Worm (Caenorhabditis elegans) whole organism, L1 larva: ENCODE results near the gene Y48C3A.20.

ENCODE experiments used
- C16A3.4 ChIP-seq: fragments of 150-350 bp; optimal IDR thresholded peaks from 2 replicates; lab custom pipeline; 2014; ENCODE audit warnings: missing biosample characterization, missing genetic modification characterization
- Y116A8C.19 ChIP-seq: sonication (generic microtip); optimal IDR thresholded peaks from 2 replicates; lab custom pipeline; 2016; ENCODE audit warnings: missing compliant biosample characterization, missing genetic modification characterization, borderline replicate concordance
- alr-1 ChIP-seq: fragments of 200-800 bp; sonication (Bioruptor generic); optimal IDR thresholded peaks from 2 replicates; lab custom pipeline; 2018; ENCODE audit warnings: borderline replicate concordance, mild to moderate bottlenecking, missing genetic modification characterization, missing compliant biosample characterization
- ceh-8 ChIP-seq: fragments of 200-800 bp; sonication (Bioruptor generic); optimal IDR thresholded peaks from 2 replicates; lab custom pipeline; 2018; ENCODE audit warnings: mild to moderate bottlenecking, missing genetic modification characterization, moderate library complexity, missing compliant biosample characterization
- ceh-82 ChIP-seq, 3 experiments: fragments of 150-350 bp in 1 of 3; sonication (generic microtip) in 2 of 3; optimal IDR thresholded peaks; 2 replicates each; lab custom pipeline; 2014 to 2017; ENCODE audit warnings: missing biosample characterization in 3 of 3, missing genetic modification characterization in 3 of 3
- ceh-90 ChIP-seq: sonication (generic microtip); optimal IDR thresholded peaks from 2 replicates; lab custom pipeline; 2016; ENCODE audit warnings: missing genetic modification characterization, missing compliant biosample characterization
- dsc-1 ChIP-seq: sonication (generic microtip); optimal IDR thresholded peaks from 2 replicates; lab custom pipeline; 2016; ENCODE audit warnings: mild to moderate bottlenecking, missing genetic modification characterization, missing compliant biosample characterization
- efl-1 ChIP-seq, 4 experiments: fragments of 150-350 bp; optimal IDR thresholded peaks in 3 of 4; peaks in 1 of 4; 1 replicate in 1 of 4; 2 replicates in 3 of 4; lab custom pipeline; 2014; ENCODE audit warnings: missing biosample characterization in 2 of 4, missing genetic modification characterization in 2 of 4, missing genetic modification reagents in 2 of 4
- egl-13 ChIP-seq: sonication (generic microtip); optimal IDR thresholded peaks from 2 replicates; lab custom pipeline; 2016; ENCODE audit warnings: missing genotype, missing genetic modification reagents, missing genetic modification characterization, missing compliant biosample characterization
- fkh-8 ChIP-seq: sonication (generic microtip); optimal IDR thresholded peaks from 2 replicates; lab custom pipeline; 2016; ENCODE audit warnings: mild to moderate bottlenecking, missing genetic modification characterization, missing compliant biosample characterization
- grh-1 ChIP-seq: fragments of 200-800 bp; sonication (Bioruptor generic); IDR thresholded peaks from 2 replicates; pipeline ENCODE4 v1.3.6; 2022; ENCODE audit warnings: missing genetic modification reagents, missing genetic modification characterization, missing compliant biosample characterization
- hpl-2 ChIP-seq: fragments of 150-350 bp; optimal IDR thresholded peaks from 2 replicates; lab custom pipeline; 2014; ENCODE audit warnings: missing biosample characterization, missing genetic modification reagents, missing genetic modification characterization
- irx-1 ChIP-seq: sonication (generic microtip); optimal IDR thresholded peaks from 2 replicates; lab custom pipeline; 2016; ENCODE audit warnings: missing genetic modification characterization, missing compliant biosample characterization
- jun-1 ChIP-seq: fragments of 150-350 bp; optimal IDR thresholded peaks from 2 replicates; lab custom pipeline; 2014; ENCODE audit warnings: missing biosample characterization, missing genetic modification reagents, missing genetic modification characterization
- lin-13 ChIP-seq: fragments of 150-350 bp; optimal IDR thresholded peaks from 2 replicates; lab custom pipeline; 2014; ENCODE audit warnings: missing biosample characterization, missing genetic modification reagents, missing genetic modification characterization
- lin-14 ChIP-seq: fragments of 200-800 bp; sonication (Bioruptor generic); optimal IDR thresholded peaks from 2 replicates; lab custom pipeline; 2018; ENCODE audit warnings: mild to moderate bottlenecking, missing genetic modification characterization, moderate library complexity, missing compliant biosample characterization
- lsy-2 ChIP-seq, 2 experiments: fragments of 150-350 bp; optimal IDR thresholded peaks; 2 replicates each; lab custom pipeline; 2014; ENCODE audit warnings: missing biosample characterization in 2 of 2, missing genetic modification characterization in 2 of 2
- mab-9 ChIP-seq: fragments of 200-800 bp; sonication (Bioruptor generic); IDR thresholded peaks from 2 replicates; pipeline ENCODE4 v1.3.6; 2022; ENCODE audit warnings: missing genetic modification reagents, missing genetic modification characterization, missing compliant biosample characterization
- mep-1 ChIP-seq: fragments of 150-350 bp; optimal IDR thresholded peaks from 2 replicates; lab custom pipeline; 2014; ENCODE audit warnings: missing biosample characterization, missing genetic modification characterization
- nhr-11 ChIP-seq: fragments of 150-350 bp; optimal IDR thresholded peaks from 2 replicates; lab custom pipeline; 2014; ENCODE audit warnings: missing biosample characterization, missing genetic modification characterization
- nhr-19 ChIP-seq: fragments of 200-800 bp; sonication (Bioruptor generic); conservative IDR thresholded peaks from 2 replicates; pipeline ENCODE4 v1.3.6; 2022; ENCODE audit warnings: missing genetic modification characterization, missing compliant biosample characterization
- nhr-237 ChIP-seq: fragments of 150-350 bp; optimal IDR thresholded peaks from 2 replicates; lab custom pipeline; 2014; ENCODE audit warnings: missing biosample characterization, missing genetic modification characterization
- nhr-47 ChIP-seq: sonication (generic microtip); optimal IDR thresholded peaks from 2 replicates; lab custom pipeline; 2016; ENCODE audit warnings: mild to moderate bottlenecking, missing genetic modification characterization, moderate library complexity, missing compliant biosample characterization
- nhr-84 ChIP-seq: sonication (generic microtip); optimal IDR thresholded peaks from 2 replicates; lab custom pipeline; 2017; ENCODE audit warnings: missing biosample characterization, missing genetic modification characterization
- nhr-85 ChIP-seq: sonication (generic microtip); peaks from one replicate; lab custom pipeline; 2016; ENCODE audit warnings: missing genetic modification characterization, inconsistent platforms, missing compliant biosample characterization
- nhr-90 ChIP-seq: sonication (generic microtip); optimal IDR thresholded peaks from 2 replicates; lab custom pipeline; 2016; ENCODE audit warnings: mild to moderate bottlenecking, missing genetic modification characterization, missing compliant biosample characterization; ENCODE audit not compliant: poor library complexity
- skn-1 ChIP-seq: fragments of 150-350 bp; optimal IDR thresholded peaks from 2 replicates; lab custom pipeline; 2014; ENCODE audit warnings: missing biosample characterization, missing genetic modification characterization
- snpc-4 ChIP-seq: fragments of 150-350 bp; optimal IDR thresholded peaks from 2 replicates; lab custom pipeline; 2014; ENCODE audit warnings: missing biosample characterization, missing genetic modification characterization
- snu-23 ChIP-seq: sonication (generic microtip); optimal IDR thresholded peaks from 2 replicates; lab custom pipeline; 2016; ENCODE audit warnings: missing genetic modification characterization, missing compliant biosample characterization
- sox-4 ChIP-seq: sonication (generic microtip); optimal IDR thresholded peaks from 2 replicates; lab custom pipeline; 2016; ENCODE audit warnings: missing genetic modification characterization, missing compliant biosample characterization
- sup-37 ChIP-seq: fragments of 200-800 bp; sonication (Bioruptor generic); optimal IDR thresholded peaks from 2 replicates; lab custom pipeline; 2018; ENCODE audit warnings: mild to moderate bottlenecking, missing genetic modification characterization, missing compliant biosample characterization
- swsn-7 ChIP-seq: sonication (generic microtip); optimal IDR thresholded peaks from 2 replicates; lab custom pipeline; 2016; ENCODE audit warnings: missing genetic modification characterization, missing compliant biosample characterization
- vab-15 ChIP-seq: sonication (generic microtip); optimal IDR thresholded peaks from 2 replicates; lab custom pipeline; 2017; ENCODE audit warnings: missing genotype, mild to moderate bottlenecking, missing genetic modification characterization, missing compliant biosample characterization
- zag-1 ChIP-seq: fragments of 150-350 bp; optimal IDR thresholded peaks from 2 replicates; lab custom pipeline; 2014; ENCODE audit warnings: missing biosample characterization, missing genetic modification characterization
- zip-4 ChIP-seq: fragments of 200-800 bp; sonication (Bioruptor generic); optimal IDR thresholded peaks from 2 replicates; lab custom pipeline; 2018; ENCODE audit warnings: mild to moderate bottlenecking, missing genetic modification characterization, moderate library complexity, missing compliant biosample characterization
- ztf-11 ChIP-seq, 2 experiments: sonication (generic microtip); optimal IDR thresholded peaks; 2 replicates each; lab custom pipeline; 2016 to 2017; ENCODE audit warnings: missing genetic modification characterization in 2 of 2, missing biosample characterization in 1 of 2, missing compliant biosample characterization in 1 of 2
- ztf-4 ChIP-seq: fragments of 150-350 bp; optimal IDR thresholded peaks from 2 replicates; lab custom pipeline; 2014; ENCODE audit warnings: missing biosample characterization, missing genetic modification characterization

Gene Y48C3A.20

ce11 chrII:13320811-13321210 is 48.6 kb upstream of the Y48C3A.20 start, which contains the start of gene mac-1:
TSS of gene mac-1 (minus strand) at chrII:13320911.
- TF ChIP-seq zag-1 (tag; lab: Kevin White, UChicago) (no peak), nhr-85 (tag; lab: Kevin White, UChicago) (peak; percentile 22), zip-4 (GFP tag; lab: Kevin White, UChicago) (no peak)

DNA sequence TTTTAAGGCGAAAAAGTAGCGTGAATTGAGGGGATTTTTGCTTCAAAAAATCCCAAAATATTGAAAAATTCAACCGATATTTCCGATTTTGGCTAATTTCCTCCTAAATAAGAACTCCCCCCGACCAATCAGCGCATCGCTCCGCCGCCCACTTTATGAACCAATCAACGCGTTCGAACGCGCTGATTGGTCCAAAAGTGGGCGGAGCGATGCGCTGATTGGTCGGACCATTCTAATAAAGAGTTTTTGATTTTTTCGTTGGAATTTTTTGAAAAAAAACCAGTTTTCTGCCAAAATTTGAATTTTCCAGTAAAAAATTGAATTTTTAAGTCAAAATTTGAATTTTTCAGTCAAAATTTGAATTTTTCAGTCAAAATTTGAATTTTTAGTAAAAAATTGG is 48.2 kb upstream of the Y48C3A.20 start:
- TF ChIP-seq ceh-82 (tag; optimal IDR thresholded peaks at IDR 0.05; lab: Kevin White, UChicago), result no peak
- TF ChIP-seq mep-1, result no peak
- TF ChIP-seq grh-1, result 0 out of 2 replicates have a peak, but pooled peaks have one; percentile 6
- no peak for TF ChIP-seq nhr-19 (GFP tag; lab: Robert Waterston, UW)
- TF ChIP-seq nhr-237, result no peak
- no peak for TF ChIP-seq lin-13 (GFP tag; lab: Kevin White, UChicago)
- TF ChIP-seq ztf-4 (tag; lab: Kevin White, UChicago), result no peak
- TF ChIP-seq snpc-4 (tag; lab: Kevin White, UChicago), result no peak

DNA sequence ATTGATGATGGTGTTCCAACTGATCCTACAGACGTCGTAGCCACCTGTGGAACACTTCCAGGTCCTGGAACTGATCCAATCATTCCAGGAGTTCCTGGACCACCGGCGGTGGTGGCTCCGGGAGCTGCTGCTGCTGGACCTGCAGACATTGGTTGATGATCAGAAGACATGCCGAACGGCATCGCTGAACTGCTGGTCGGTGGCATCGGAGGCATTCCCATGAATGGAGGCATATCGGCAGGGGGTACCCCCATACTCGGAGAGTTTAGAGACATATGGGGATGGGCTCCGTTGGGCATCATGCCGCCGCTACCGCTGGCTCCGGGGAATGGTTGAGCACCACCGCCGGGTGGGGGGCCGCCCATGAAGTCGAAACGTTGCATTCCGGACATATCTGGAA is 44.1 kb upstream of the Y48C3A.20 start:
- no peak for TF ChIP-seq swsn-7
- TF ChIP-seq ceh-8, result peak; percentile 28

- TF ChIP-seq sup-37, result no peak
- no peak for TF ChIP-seq C16A3.4 (tag; lab: Kevin White, UChicago)
- TF ChIP-seq ztf-11 (tag; optimal IDR thresholded peaks at IDR 0.05; lab: Kevin White, UChicago), result no peak
- no peak for TF ChIP-seq mep-1
- TF ChIP-seq skn-1, result no peak
- no peak for TF ChIP-seq zag-1 (tag; lab: Kevin White, UChicago)
- TF ChIP-seq ceh-90 (tag; lab: Kevin White, UChicago), result no peak
- no peak for TF ChIP-seq efl-1 (optimal IDR thresholded peaks at IDR 0.05; lab: Kevin White, UChicago)
- no peak for TF ChIP-seq efl-1 (GFP tag; optimal IDR thresholded peaks at IDR 0.05 in 1 of 2; lab: Kevin White, UChicago)
- no peak for TF ChIP-seq sox-4
- TF ChIP-seq nhr-11 (tag; lab: Kevin White, UChicago), result no peak
- no peak for TF ChIP-seq snu-23
Observed at ce11 chrII:13326478-13326877, 42.9 kb upstream of the Y48C3A.20 start.

- no peak for TF ChIP-seq ztf-11 (tag; optimal IDR thresholded peaks at IDR 0.05; lab: Kevin White, UChicago)
- no peak for TF ChIP-seq vab-15
- TF ChIP-seq skn-1, result no peak
- TF ChIP-seq lin-14, result no peak
- TF ChIP-seq zag-1 (tag; lab: Kevin White, UChicago), result no peak
Observed at ce11 chrII:13330359-13330758, 39.0 kb upstream of the Y48C3A.20 start, which contains the start of gene sam-10. TSS of gene sam-10 (minus strand) at chrII:13330525.

DNA sequence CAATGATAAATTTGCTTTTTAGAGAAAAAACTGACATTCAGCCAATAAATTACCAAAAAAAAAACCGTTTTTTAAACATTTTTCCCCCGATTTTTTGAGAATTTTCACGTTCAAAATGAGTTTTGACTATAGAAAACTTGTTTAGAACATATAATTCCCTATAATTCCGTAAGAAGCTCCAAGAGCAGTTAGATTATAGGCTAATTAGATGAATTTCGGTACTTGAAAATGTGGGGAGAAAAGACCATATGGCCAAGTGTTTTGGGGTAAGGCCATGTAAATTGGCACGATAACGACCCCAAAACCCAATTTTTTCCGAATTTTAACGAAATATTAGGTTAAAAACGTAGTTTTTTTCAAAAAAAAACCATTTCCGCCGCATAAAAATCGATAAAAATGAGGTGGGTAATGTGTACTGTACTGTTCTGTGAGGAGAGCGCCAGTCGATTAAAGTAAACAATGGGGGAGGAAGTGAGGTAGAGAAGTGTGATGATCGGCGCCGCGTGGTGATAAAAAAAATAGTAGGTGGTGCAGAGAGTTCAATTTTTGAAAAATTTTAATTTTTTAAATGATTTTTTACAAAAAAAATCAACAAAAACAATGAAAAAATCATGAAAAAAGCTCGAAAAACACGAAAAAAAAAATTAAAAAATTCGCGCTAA is 36.2 kb upstream of the Y48C3A.20 start:
- TF ChIP-seq irx-1 (tag; lab: Kevin White, UChicago), result no peak
- no peak for TF ChIP-seq zip-4 (GFP tag; lab: Kevin White, UChicago)
- no peak for TF ChIP-seq swsn-7
- TF ChIP-seq nhr-85 (tag; lab: Kevin White, UChicago), result no peak
- TF ChIP-seq nhr-90 (tag; lab: Kevin White, UChicago), result no peak
- TF ChIP-seq efl-1 (optimal IDR thresholded peaks at IDR 0.05; lab: Kevin White, UChicago), result no peak
- TF ChIP-seq efl-1 (GFP tag; optimal IDR thresholded peaks at IDR 0.05 in 1 of 2; lab: Kevin White, UChicago), result no peak
- no peak for TF ChIP-seq Y116A8C.19 (tag; lab: Kevin White, UChicago)
- TF ChIP-seq skn-1, result peak; percentile 18

ce11 chrII:13334966-13335698 is 34.3 kb upstream of the Y48C3A.20 start:
- TF ChIP-seq fkh-8 (tag; lab: Kevin White, UChicago) (peak; percentile 95), hpl-2 (GFP tag; lab: Kevin White, UChicago) (no peak), dsc-1 (tag; lab: Kevin White, UChicago) (peak; percentile 78), C16A3.4 (tag; lab: Kevin White, UChicago) (peak; percentile 30), nhr-84 (no peak), mab-9 (GFP tag; lab: Robert Waterston, UW) (peak; percentile 22; the same call in 1 of the 2 replicates), jun-1 (tag; lab: Kevin White, UChicago) (peak; percentile 73), snpc-4 (tag; lab: Kevin White, UChicago) (peak; percentile 54), ceh-8 (peak; percentile 70), grh-1 (peak; percentile 60), alr-1 (tag; lab: Kevin White, UChicago) (no peak), nhr-47 (tag; lab: Kevin White, UChicago) (peak; percentile 91), egl-13 (peak; percentile 90), lsy-2 (tag; optimal IDR thresholded peaks at IDR 0.05; lab: Kevin White, UChicago) (peak; percentile 65 to 80), lin-13 (GFP tag; lab: Kevin White, UChicago) (peak; percentile 67)
